Worm (Caenorhabditis elegans): Measurements from ENCODE around the gene sqst-1.
A peak's percentile ranks its signal among the peaks of the same experiment; 100 is the strongest.

The sqst-1 gene

DNA sequence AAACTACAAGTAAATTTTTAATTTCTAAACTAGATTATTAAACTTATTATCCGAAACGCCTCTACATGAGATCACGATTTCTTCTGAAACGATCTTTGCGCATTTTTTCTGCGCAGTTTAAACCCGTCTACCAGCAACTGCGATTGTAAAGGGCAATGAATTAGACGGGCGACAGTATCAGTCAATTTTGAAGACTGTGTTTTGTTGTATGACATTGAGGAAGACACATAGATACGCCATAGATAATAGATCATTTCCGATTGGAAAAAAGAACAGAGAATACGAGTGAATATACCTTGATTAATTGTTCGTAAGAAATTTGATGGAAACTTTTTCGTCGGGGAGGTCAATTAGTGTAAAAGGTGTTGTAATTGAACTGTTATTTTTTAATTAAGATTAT lies 12.7 kb upstream of the sqst-1 start:
- TF ChIP-seq mab-9 (GFP tag; IDR thresholded peaks at IDR 0.05) = no peak
- no peak for TF ChIP-seq nhr-77 (tag; optimal IDR thresholded peaks at IDR 0.05)
- TF ChIP-seq dpl-1 (GFP tag; optimal IDR thresholded peaks at IDR 0.05) = no peak
- TF ChIP-seq skn-1 (tag; optimal IDR thresholded peaks at IDR 0.05) = no peak
- no peak for TF ChIP-seq vab-15 (tag; optimal IDR thresholded peaks at IDR 0.05)
- no peak for TF ChIP-seq pax-3 (tag; optimal IDR thresholded peaks at IDR 0.05)
- no peak for TF ChIP-seq ztf-11 (tag; optimal IDR thresholded peaks at IDR 0.05)
- no peak for TF ChIP-seq C04F5.9 (tag; optimal IDR thresholded peaks at IDR 0.05)
- peak in 1 of 2 experiments; percentile 10 for TF ChIP-seq lin-35 (GFP tag; optimal IDR thresholded peaks at IDR 0.05)
- TF ChIP-seq sup-37 (GFP tag; optimal IDR thresholded peaks at IDR 0.05) = no peak
- TF ChIP-seq nhr-237 (tag; optimal IDR thresholded peaks at IDR 0.05) = no peak
- no peak for TF ChIP-seq ets-5 (GFP tag; IDR thresholded peaks at IDR 0.05)
- TF ChIP-seq sox-4 (tag; optimal IDR thresholded peaks at IDR 0.05) = no peak
- TF ChIP-seq ceh-63 (GFP tag; optimal IDR thresholded peaks at IDR 0.05) = no peak
- peak; percentile 66 for TF ChIP-seq nhr-20 (tag; optimal IDR thresholded peaks at IDR 0.05)
- no peak for TF ChIP-seq fkh-4 (tag; optimal IDR thresholded peaks at IDR 0.05; ENCODE audit: borderline replicate concordance)
- no peak for TF ChIP-seq xbp-1 (tag; optimal IDR thresholded peaks at IDR 0.05)
- peak; percentile 37 for TF ChIP-seq snu-23 (GFP tag; optimal IDR thresholded peaks at IDR 0.05)
- TF ChIP-seq elt-2 (tag; optimal IDR thresholded peaks at IDR 0.05) = no peak
- TF ChIP-seq lin-39 (tag; optimal IDR thresholded peaks at IDR 0.05) = peak; percentile 14
- TF ChIP-seq ceh-88 (GFP tag; IDR thresholded peaks at IDR 0.05) = no peak
- TF ChIP-seq lin-14 (GFP tag; optimal IDR thresholded peaks at IDR 0.05) = peak; percentile 79
- no peak for TF ChIP-seq ceh-8 (GFP tag; optimal IDR thresholded peaks at IDR 0.05)
- no peak for TF ChIP-seq ztf-4 (tag; optimal IDR thresholded peaks at IDR 0.05)
- no peak for TF ChIP-seq unc-62 (GFP tag; optimal IDR thresholded peaks at IDR 0.05)
- no peak for TF ChIP-seq tlp-1 (tag; optimal IDR thresholded peaks at IDR 0.05)
- TF ChIP-seq lin-13 (GFP tag; optimal IDR thresholded peaks at IDR 0.05) = no peak
- TF ChIP-seq dsc-1 (tag; optimal IDR thresholded peaks at IDR 0.05) = no peak
- no peak for TF ChIP-seq unc-98 (GFP tag; IDR thresholded peaks at IDR 0.05)
- peak; percentile 75 for TF ChIP-seq nhr-71 (tag; optimal IDR thresholded peaks at IDR 0.05)
- peak; percentile 9 for TF ChIP-seq tbx-2 (tag; optimal IDR thresholded peaks at IDR 0.05)
- TF ChIP-seq jun-1 (tag; optimal IDR thresholded peaks at IDR 0.05) = no peak
- TF ChIP-seq unc-130 (tag; optimal IDR thresholded peaks at IDR 0.05) = no peak
- TF ChIP-seq lsy-2 (tag; optimal IDR thresholded peaks at IDR 0.05) = no peak
- no peak for TF ChIP-seq nhr-47 (tag; optimal IDR thresholded peaks at IDR 0.05)
- no peak for TF ChIP-seq hlh-17 (GFP tag; optimal IDR thresholded peaks at IDR 0.05; ENCODE audit: borderline replicate concordance)
- no peak for TF ChIP-seq mep-1 (tag; optimal IDR thresholded peaks at IDR 0.05)
- no peak for TF ChIP-seq fos-1 (tag; optimal IDR thresholded peaks at IDR 0.05)
- TF ChIP-seq ces-1 (GFP tag; optimal IDR thresholded peaks at IDR 0.05) = no peak
- no peak for TF ChIP-seq aha-1 (tag; optimal IDR thresholded peaks at IDR 0.05)
- TF ChIP-seq hpl-2 (GFP tag; optimal IDR thresholded peaks at IDR 0.05) = no peak
- no peak for TF ChIP-seq lin-15B (tag; optimal IDR thresholded peaks at IDR 0.05)
- no peak for TF ChIP-seq mef-2 (tag; optimal IDR thresholded peaks at IDR 0.05)
- TF ChIP-seq fkh-8 (tag; optimal IDR thresholded peaks at IDR 0.05) = no peak
- TF ChIP-seq nhr-90 (tag; optimal IDR thresholded peaks at IDR 0.05; ENCODE audit: poor library complexity) = peak; percentile 43
- TF ChIP-seq elt-3 (tag; optimal IDR thresholded peaks at IDR 0.05) = peak in 5 of 6 experiments; percentile 6 to 64 (median 52)
- TF ChIP-seq unc-30 (tag; optimal IDR thresholded peaks at IDR 0.05) = no peak
- TF ChIP-seq pag-3 (tag; optimal IDR thresholded peaks at IDR 0.05; ENCODE audit: borderline replicate concordance, insufficient read depth) = no peak
- no peak for TF ChIP-seq egl-27 (tag; optimal IDR thresholded peaks at IDR 0.05)
- no peak for TF ChIP-seq ceh-82 (tag; optimal IDR thresholded peaks at IDR 0.05)
- TF ChIP-seq snpc-4 (tag; optimal IDR thresholded peaks at IDR 0.05) = no peak
- no peak for TF ChIP-seq nhr-76 (tag; optimal IDR thresholded peaks at IDR 0.05)
- TF ChIP-seq aly-2 (tag; optimal IDR thresholded peaks at IDR 0.05) = no peak
